Worm (Caenorhabditis elegans) whole organism, midembryonic: ENCODE measurements around the gene C02B8.6.

ENCODE experiments used
- cog-1 ChIP-seq: sonication (generic microtip); optimal IDR thresholded peaks from 2 replicates; lab custom pipeline; 2016; ENCODE audit warnings: missing genetic modification characterization, missing compliant biosample characterization
- flt-1 ChIP-seq: fragments of 200-800 bp; sonication (Bioruptor generic); IDR thresholded peaks from 2 replicates; pipeline ENCODE4 v1.3.6; 2022; ENCODE audit warnings: missing genetic modification characterization, missing compliant biosample characterization
- klf-2 ChIP-seq: fragments of 200-800 bp; sonication (Bioruptor generic); conservative IDR thresholded peaks from 2 replicates; pipeline ENCODE4 v1.3.6; 2022; ENCODE audit warnings: missing genetic modification reagents, missing genetic modification characterization, missing compliant biosample characterization
- ref-1 ChIP-seq: fragments of 200-800 bp; sonication (Bioruptor generic); conservative IDR thresholded peaks from 2 replicates; pipeline ENCODE4 v1.3.6; 2022; ENCODE audit warnings: missing genetic modification reagents, missing genetic modification characterization, missing compliant biosample characterization
- tab-1 ChIP-seq: fragments of 200-800 bp; sonication (Bioruptor generic); IDR thresholded peaks from 2 replicates; pipeline ENCODE4 v1.3.6; 2022; ENCODE audit warnings: missing genetic modification characterization, missing compliant biosample characterization

DNA sequence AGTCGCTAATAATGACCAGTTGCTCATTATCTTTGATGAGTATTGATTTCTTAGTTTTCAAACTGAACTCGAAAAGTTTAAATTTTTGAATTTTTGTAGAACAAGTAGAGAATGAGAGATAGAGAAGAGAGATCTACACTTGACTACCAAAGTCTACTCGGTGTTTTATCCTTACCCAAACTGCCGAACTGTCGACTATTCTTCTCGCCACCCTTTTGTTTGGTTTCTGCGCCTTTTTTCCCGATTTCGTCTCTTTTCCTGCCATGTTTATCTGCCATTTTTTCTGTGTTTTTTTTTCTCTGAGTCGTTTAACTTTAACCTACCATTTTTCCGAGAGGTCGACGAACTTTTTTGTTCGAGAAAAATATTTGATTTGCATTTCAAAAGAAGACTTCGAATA is 12.9 kb downstream of the C02B8.6 start, which contains the start of gene C02B8.12:
- TF ChIP-seq ref-1 (GFP tag; lab: Robert Waterston, UW) (no peak), cog-1 (tag; lab: Kevin White, UChicago) (no peak), klf-2 (GFP tag; lab: Robert Waterston, UW) (no peak), tab-1 (no peak), flt-1 (GFP tag; lab: Robert Waterston, UW) (no peak)
